Worm (Caenorhabditis elegans) whole organism, L3 larva: ENCODE results near the gene ugt-52.

ENCODE experiments used
- ceh-82 ChIP-seq: fragments of 150-350 bp; optimal IDR thresholded peaks from 2 replicates; lab custom pipeline; 2014; ENCODE audit warnings: missing biosample characterization, missing genetic modification characterization
- nhr-23 ChIP-seq: fragments of 150-350 bp; optimal IDR thresholded peaks from 2 replicates; lab custom pipeline; 2014; ENCODE audit warnings: missing biosample characterization, missing genetic modification reagents, missing genetic modification characterization
- nhr-77 ChIP-seq: fragments of 150-350 bp; optimal IDR thresholded peaks from 2 replicates; lab custom pipeline; 2014; ENCODE audit warnings: missing biosample characterization, missing genetic modification characterization
- pha-4 ChIP-seq: fragments of 150-350 bp; optimal IDR thresholded peaks from 2 replicates; lab custom pipeline; 2014; ENCODE audit warnings: missing biosample characterization, missing genetic modification reagents, missing genetic modification characterization
- unc-39 ChIP-seq: sonication (generic microtip); optimal IDR thresholded peaks from 4 replicates; lab custom pipeline; 2017; ENCODE audit warnings: missing biosample characterization, missing genetic modification characterization
- ztf-11 ChIP-seq: fragments of 150-350 bp; optimal IDR thresholded peaks from 2 replicates; lab custom pipeline; 2014; ENCODE audit warnings: missing biosample characterization, missing genetic modification characterization

- TF ChIP-seq ztf-11 (no peak), nhr-23 (tag; lab: Kevin White, UChicago) (peak; percentile 49), unc-39 (tag; lab: Kevin White, UChicago) (no peak), pha-4 (tag; lab: Kevin White, UChicago) (peak; percentile 81), ceh-82 (tag; lab: Kevin White, UChicago) (no peak), nhr-77 (tag; lab: Kevin White, UChicago) (no peak)
Observed at ce11 chrIV:828427-828826, 49.8 kb downstream of the ugt-52 start.
